Worm (Caenorhabditis elegans) whole organism, L4 larva: ENCODE measurements around the gene col-110.

Experiments used
- F26F4.8 ChIP-seq: fragments of 200-800 bp; sonication (Bioruptor generic); conservative IDR thresholded peaks from 2 replicates; pipeline ENCODE4 v1.3.6; 2022; ENCODE audit warnings: missing genetic modification characterization, missing compliant biosample characterization
- F37D6.2 ChIP-seq: sonication (generic microtip); optimal IDR thresholded peaks from 2 replicates; lab custom pipeline; 2016; ENCODE audit warnings: mild to moderate bottlenecking, missing genetic modification characterization, missing compliant biosample characterization
- F49E8.2 ChIP-seq: sonication (generic microtip); optimal IDR thresholded peaks from 2 replicates; lab custom pipeline; 2016; ENCODE audit warnings: missing compliant biosample characterization, mild to moderate bottlenecking, missing genetic modification characterization, borderline replicate concordance
- ZK337.2 ChIP-seq: fragments of 200-800 bp; sonication (Bioruptor generic); IDR thresholded peaks from 2 replicates; pipeline ENCODE4 v1.3.6; 2022; ENCODE audit warnings: missing genetic modification reagents, missing genetic modification characterization, missing compliant biosample characterization
- aha-1 ChIP-seq: fragments of 150-350 bp; peaks from one replicate; lab custom pipeline; 2014; ENCODE audit warnings: missing biosample characterization, missing genetic modification characterization
- ama-1 ChIP-seq: fragments of 150-350 bp; optimal IDR thresholded peaks from 2 replicates; lab custom pipeline; 2014; ENCODE audit warnings: inconsistent platforms, mixed read lengths
- arid-1 ChIP-seq: fragments of 200-800 bp; sonication (Bioruptor generic); conservative IDR thresholded peaks from 2 replicates; pipeline ENCODE4 v1.3.6; 2022; ENCODE audit warnings: missing genetic modification reagents, missing genetic modification characterization, missing compliant biosample characterization
- ceh-20 ChIP-seq: fragments of 200-800 bp; sonication (Bioruptor generic); IDR thresholded peaks from 2 replicates; pipeline ENCODE4 v1.3.6; 2022; ENCODE audit warnings: missing genetic modification reagents, missing genetic modification characterization, missing compliant biosample characterization
- ceh-28 ChIP-seq: fragments of 150-350 bp; optimal IDR thresholded peaks from 2 replicates; lab custom pipeline; 2014; ENCODE audit warnings: missing biosample characterization, missing genetic modification reagents, missing genetic modification characterization
- ceh-32 ChIP-seq: sonication (generic microtip); optimal IDR thresholded peaks from 2 replicates; lab custom pipeline; 2016; ENCODE audit warnings: mild to moderate bottlenecking, missing genetic modification characterization, missing compliant biosample characterization; ENCODE audit not compliant: poor library complexity
- ces-1 ChIP-seq: fragments of 150-350 bp; sonication (generic microtip); optimal IDR thresholded peaks from 4 replicates; lab custom pipeline; 2014; ENCODE audit warnings: missing biosample characterization, missing genetic modification reagents, missing genetic modification characterization
- daf-19 ChIP-seq: fragments of 200-800 bp; sonication (Bioruptor generic); conservative IDR thresholded peaks from 2 replicates; pipeline ENCODE4 v1.3.6; 2022; ENCODE audit warnings: missing genetic modification characterization, missing compliant biosample characterization
- dmd-6 ChIP-seq: fragments of 200-800 bp; sonication (Bioruptor generic); IDR thresholded peaks from 2 replicates; pipeline ENCODE4 v1.3.6; 2022; ENCODE audit warnings: missing genetic modification reagents, missing genetic modification characterization, missing compliant biosample characterization
- dpl-1 ChIP-seq: fragments of 150-350 bp; optimal IDR thresholded peaks from 2 replicates; lab custom pipeline; 2014; ENCODE audit warnings: missing biosample characterization, missing genetic modification reagents, missing genetic modification characterization
- duxl-1 ChIP-seq: sonication (generic microtip); optimal IDR thresholded peaks from 2 replicates; lab custom pipeline; 2016; ENCODE audit warnings: mild to moderate bottlenecking, missing genetic modification characterization, moderate library complexity, missing compliant biosample characterization; ENCODE audit not compliant: poor library complexity
- dve-1 ChIP-seq: sonication (generic microtip); optimal IDR thresholded peaks from 2 replicates; lab custom pipeline; 2017; ENCODE audit warnings: antibody characterized with exemption, mild to moderate bottlenecking, missing genetic modification characterization, missing compliant biosample characterization; ENCODE audit not compliant: insufficient read depth
- egl-43 ChIP-seq: fragments of 200-800 bp; sonication (Bioruptor generic); IDR thresholded peaks from 2 replicates; pipeline ENCODE4 v1.3.6; 2022; ENCODE audit warnings: missing genetic modification reagents, missing genetic modification characterization, missing compliant biosample characterization
- fkh-10 ChIP-seq: fragments of 150-350 bp; optimal IDR thresholded peaks from 2 replicates; lab custom pipeline; 2014; ENCODE audit warnings: missing biosample characterization, missing genetic modification reagents, missing genetic modification characterization
- hif-1 ChIP-seq, 2 experiments: sonication (generic microtip); optimal IDR thresholded peaks; 2 replicates each; lab custom pipeline; 2016 to 2017; ENCODE audit warnings: missing compliant biosample characterization in 2 of 2, missing genetic modification characterization in 2 of 2, missing genetic modification reagents in 2 of 2, missing genotype in 2 of 2, mild to moderate bottlenecking in 1 of 2
- hlh-11 ChIP-seq: fragments of 200-800 bp; sonication (Bioruptor generic); optimal IDR thresholded peaks from 2 replicates; lab custom pipeline; 2018; ENCODE audit warnings: mild to moderate bottlenecking, missing genetic modification characterization, missing compliant biosample characterization
- hlh-30 ChIP-seq: sonication (generic microtip); optimal IDR thresholded peaks from 2 replicates; lab custom pipeline; 2017; ENCODE audit warnings: antibody characterized with exemption, mild to moderate bottlenecking, missing genetic modification characterization, missing compliant biosample characterization; ENCODE audit not compliant: insufficient read depth
- hmg-1.1 ChIP-seq: fragments of 200-800 bp; sonication (Bioruptor generic); IDR thresholded peaks from 2 replicates; pipeline ENCODE4 v1.3.6; 2022; ENCODE audit warnings: missing genetic modification reagents, missing genetic modification characterization, missing compliant biosample characterization
- lin-1 ChIP-seq: fragments of 200-800 bp; sonication (Bioruptor generic); IDR thresholded peaks from 2 replicates; pipeline ENCODE4 v1.3.6; 2022; ENCODE audit warnings: missing genetic modification reagents, missing genetic modification characterization, missing compliant biosample characterization
- lin-13 ChIP-seq: fragments of 150-350 bp; optimal IDR thresholded peaks from 2 replicates; lab custom pipeline; 2014; ENCODE audit warnings: missing biosample characterization, missing genetic modification reagents, missing genetic modification characterization
- lin-38 ChIP-seq: fragments of 200-800 bp; sonication (Bioruptor generic); IDR thresholded peaks from 2 replicates; pipeline ENCODE4 v1.3.6; 2022; ENCODE audit warnings: missing genetic modification reagents, missing genetic modification characterization, missing compliant biosample characterization
- lsy-2 ChIP-seq, 2 experiments: fragments of 150-350 bp in 1 of 2; sonication (generic microtip) in 1 of 2; optimal IDR thresholded peaks; 2 replicates each; lab custom pipeline; 2014 to 2017; ENCODE audit warnings: missing biosample characterization in 2 of 2, missing genetic modification characterization in 2 of 2
- madf-9 ChIP-seq: fragments of 200-800 bp; sonication (Bioruptor generic); conservative IDR thresholded peaks from 2 replicates; pipeline ENCODE4 v1.3.6; 2022; ENCODE audit warnings: missing genetic modification reagents, missing genetic modification characterization, missing compliant biosample characterization
- mdt-29 ChIP-seq: fragments of 200-800 bp; sonication (Bioruptor generic); IDR thresholded peaks from 2 replicates; pipeline ENCODE4 v1.3.6; 2022; ENCODE audit warnings: missing genetic modification reagents, missing genetic modification characterization, missing compliant biosample characterization
- mep-1 ChIP-seq: fragments of 150-350 bp; sonication (generic microtip); optimal IDR thresholded peaks from 3 replicates; lab custom pipeline; 2014; ENCODE audit warnings: missing biosample characterization, missing genetic modification characterization
- mes-2 ChIP-seq: sonication (generic microtip); optimal IDR thresholded peaks from 2 replicates; lab custom pipeline; 2016; ENCODE audit warnings: missing genotype, mild to moderate bottlenecking, missing genetic modification characterization, missing compliant biosample characterization; ENCODE audit not compliant: poor library complexity, severe bottlenecking
- mxl-2 ChIP-seq: fragments of 200-800 bp; sonication (Bioruptor generic); conservative IDR thresholded peaks from 2 replicates; pipeline ENCODE4 v1.3.6; 2022; ENCODE audit warnings: missing genetic modification reagents, missing genetic modification characterization, missing compliant biosample characterization
- mxl-3 ChIP-seq: fragments of 200-800 bp; sonication (Bioruptor generic); optimal IDR thresholded peaks from 2 replicates; lab custom pipeline; 2018; ENCODE audit warnings: mild to moderate bottlenecking, missing genetic modification characterization, missing compliant biosample characterization
- nhr-102 ChIP-seq: sonication (generic microtip); optimal IDR thresholded peaks from 2 replicates; lab custom pipeline; 2016; ENCODE audit warnings: mild to moderate bottlenecking, missing genetic modification characterization, moderate library complexity, missing compliant biosample characterization
- nhr-11 ChIP-seq: fragments of 150-350 bp; optimal IDR thresholded peaks from 2 replicates; lab custom pipeline; 2014; ENCODE audit warnings: missing biosample characterization, missing genetic modification characterization
- nhr-28 ChIP-seq: fragments of 150-350 bp; optimal IDR thresholded peaks from 2 replicates; lab custom pipeline; 2014; ENCODE audit warnings: missing biosample characterization, missing genetic modification characterization
- nhr-41 ChIP-seq: fragments of 200-800 bp; sonication (Bioruptor generic); IDR thresholded peaks from 2 replicates; pipeline ENCODE4 v1.3.6; 2022; ENCODE audit warnings: missing genetic modification reagents, missing genetic modification characterization, missing compliant biosample characterization
- nhr-42 ChIP-seq: fragments of 200-800 bp; sonication (Bioruptor generic); IDR thresholded peaks from 2 replicates; pipeline ENCODE4 v1.3.6; 2022; ENCODE audit warnings: missing genetic modification characterization, missing compliant biosample characterization
- nhr-6 ChIP-seq: fragments of 150-350 bp; optimal IDR thresholded peaks from 2 replicates; lab custom pipeline; 2014; ENCODE audit warnings: missing biosample characterization, missing genetic modification characterization
- nhr-76 ChIP-seq: fragments of 150-350 bp; optimal IDR thresholded peaks from 2 replicates; lab custom pipeline; 2014; ENCODE audit warnings: missing biosample characterization, missing genetic modification characterization
- nhr-77 ChIP-seq: fragments of 150-350 bp; optimal IDR thresholded peaks from 2 replicates; lab custom pipeline; 2014; ENCODE audit warnings: missing biosample characterization, missing genetic modification characterization
- pqm-1 ChIP-seq: sonication (generic microtip); optimal IDR thresholded peaks from 2 replicates; lab custom pipeline; 2017; ENCODE audit warnings: missing biosample characterization, missing genetic modification characterization
- rbr-2 ChIP-seq: sonication (generic microtip); optimal IDR thresholded peaks from 2 replicates; lab custom pipeline; 2016; ENCODE audit warnings: missing genotype, missing genetic modification characterization, missing compliant biosample characterization
- saeg-2 ChIP-seq: fragments of 200-800 bp; sonication (Bioruptor generic); IDR thresholded peaks from 2 replicates; pipeline ENCODE4 v1.3.6; 2022; ENCODE audit warnings: missing genetic modification reagents, missing genetic modification characterization, missing compliant biosample characterization
- spr-1 ChIP-seq: sonication (generic microtip); optimal IDR thresholded peaks from 2 replicates; lab custom pipeline; 2016; ENCODE audit warnings: mild to moderate bottlenecking, missing genetic modification characterization, missing compliant biosample characterization
- unc-39 ChIP-seq: sonication (generic microtip); optimal IDR thresholded peaks from 2 replicates; lab custom pipeline; 2017; ENCODE audit warnings: missing biosample characterization, missing genetic modification characterization
- unc-62 ChIP-seq, 3 experiments: fragments of 150-350 bp in 1 of 3; sonication (generic microtip); optimal IDR thresholded peaks in 2 of 3; peaks in 1 of 3; 1 replicate in 1 of 3; 2 replicates in 2 of 3; lab custom pipeline; 2014 to 2017; ENCODE audit warnings: missing biosample characterization in 3 of 3, missing genetic modification characterization in 3 of 3, missing genetic modification reagents in 3 of 3, missing genotype in 1 of 3
- vab-7 ChIP-seq: fragments of 200-800 bp; sonication (Bioruptor generic); IDR thresholded peaks from 2 replicates; pipeline ENCODE4 v1.3.6; 2022; ENCODE audit warnings: missing genetic modification reagents, missing genetic modification characterization, missing compliant biosample characterization
- zfp-2 ChIP-seq: sonication (generic microtip); optimal IDR thresholded peaks from 2 replicates; lab custom pipeline; 2016; ENCODE audit warnings: mild to moderate bottlenecking, missing genetic modification characterization, missing compliant biosample characterization
- zip-2 ChIP-seq: fragments of 150-350 bp; optimal IDR thresholded peaks from 2 replicates; lab custom pipeline; 2014; ENCODE audit warnings: missing biosample characterization, missing genetic modification characterization
- ztf-7 ChIP-seq: fragments of 150-350 bp; optimal IDR thresholded peaks from 2 replicates; lab custom pipeline; 2014; ENCODE audit warnings: missing biosample characterization, missing genetic modification characterization

The col-110 gene

ce11 chrIV:4650624-4651094 is 41.2 kb upstream of the col-110 start, which contains the start of gene ubc-9:
ubc-9 (plus strand) TSS chrIV:4651044.
- TF ChIP-seq F37D6.2 (tag; lab: Kevin White, UChicago): peak; percentile 49
- peak; percentile 58 for TF ChIP-seq hlh-30
- TF ChIP-seq dmd-6 (GFP tag; lab: Robert Waterston, UW): peak; percentile 51
- TF ChIP-seq arid-1 (GFP tag; lab: Robert Waterston, UW): peak; percentile 32; the same call in 1 of the 2 replicates
- TF ChIP-seq egl-43 (GFP tag; lab: Robert Waterston, UW): peak; percentile 56; the same call in 1 of the 2 replicates
- TF ChIP-seq dve-1 (tag; lab: Kevin White, UChicago): peak; percentile 71
- peak; percentile 84 for TF ChIP-seq mep-1 (tag; lab: Kevin White, UChicago)
- no peak for TF ChIP-seq nhr-76
- TF ChIP-seq spr-1 (tag; lab: Kevin White, UChicago): peak; percentile 61
- no peak for TF ChIP-seq zfp-2
- TF ChIP-seq lsy-2 (tag; optimal IDR thresholded peaks at IDR 0.05; lab: Kevin White, UChicago): peak; percentile 33 to 81
- TF ChIP-seq unc-39 (tag; lab: Kevin White, UChicago): no peak
- no peak for TF ChIP-seq madf-9
- TF ChIP-seq aha-1 (tag; lab: Kevin White, UChicago): peak; percentile 96
- no peak for TF ChIP-seq ces-1
- TF ChIP-seq mes-2 (tag; lab: Kevin White, UChicago): peak; percentile 90
- TF ChIP-seq F26F4.8: no peak
- TF ChIP-seq duxl-1 (tag; lab: Kevin White, UChicago): peak; percentile 31
- no peak for TF ChIP-seq ceh-32 (tag; lab: Kevin White, UChicago)
- TF ChIP-seq unc-62 (GFP tag; optimal IDR thresholded peaks at IDR 0.05 in 1 of 2; lab: Kevin White, UChicago): no peak
- TF ChIP-seq unc-62 (tag; optimal IDR thresholded peaks at IDR 0.05; lab: Kevin White, UChicago): no peak
- peak; percentile 61; the same call in 1 of the 2 replicates for TF ChIP-seq ceh-20 (GFP tag; lab: Robert Waterston, UW)
- TF ChIP-seq nhr-28: peak; percentile 46
- TF ChIP-seq mxl-3 (GFP tag; lab: Kevin White, UChicago): peak; percentile 47
- peak; percentile 74 for TF ChIP-seq hlh-11 (tag; lab: Kevin White, UChicago)
- TF ChIP-seq ceh-28 (tag; lab: Kevin White, UChicago): peak; percentile 77
- TF ChIP-seq rbr-2 (tag; lab: Kevin White, UChicago): peak; percentile 61
- TF ChIP-seq lin-38 (GFP tag; lab: Robert Waterston, UW): peak; percentile 83
- no peak for TF ChIP-seq ztf-7 (tag; lab: Kevin White, UChicago)
- TF ChIP-seq mdt-29 (GFP tag; lab: Robert Waterston, UW): peak; percentile 53; the same call in 1 of the 2 replicates
- peak; percentile 20 for TF ChIP-seq fkh-10 (GFP tag; lab: Kevin White, UChicago)
- 0 out of 2 replicates have a peak, but pooled peaks have one; percentile 13 for TF ChIP-seq lin-1
- no peak for TF ChIP-seq saeg-2 (GFP tag; lab: Robert Waterston, UW)
- TF ChIP-seq nhr-11 (tag; lab: Kevin White, UChicago): peak; percentile 48
- TF ChIP-seq nhr-102 (tag; lab: Kevin White, UChicago): peak; percentile 40
- TF ChIP-seq daf-19 (GFP tag; lab: Robert Waterston, UW): no peak
- peak; percentile 47 for TF ChIP-seq nhr-77 (tag; lab: Kevin White, UChicago)
- 0 out of 2 replicates have a peak, but pooled peaks have one; percentile 31 for TF ChIP-seq vab-7 (GFP tag; lab: Robert Waterston, UW)
- no peak for TF ChIP-seq ama-1
- TF ChIP-seq nhr-41: no peak
- TF ChIP-seq nhr-42 (GFP tag; lab: Robert Waterston, UW): no peak
- peak; percentile 40 for TF ChIP-seq pqm-1 (tag; lab: Kevin White, UChicago)
- peak in 1 of 2 experiments; percentile 75 for TF ChIP-seq hif-1 (tag; optimal IDR thresholded peaks at IDR 0.05; lab: Kevin White, UChicago)
- TF ChIP-seq ZK337.2 (GFP tag; lab: Robert Waterston, UW): no peak
- TF ChIP-seq hmg-1.1 (GFP tag; lab: Robert Waterston, UW): peak; percentile 80
- no peak for TF ChIP-seq zip-2 (tag; lab: Kevin White, UChicago)
- peak; percentile 35 for TF ChIP-seq F49E8.2 (tag; lab: Kevin White, UChicago)
- peak; percentile 1 for TF ChIP-seq nhr-6 (tag; lab: Kevin White, UChicago)
- TF ChIP-seq dpl-1 (GFP tag; lab: Kevin White, UChicago): peak; percentile 75
- peak; percentile 92 for TF ChIP-seq lin-13 (GFP tag; lab: Kevin White, UChicago)
- no peak for TF ChIP-seq mxl-2
